Fruit fly (Drosophila melanogaster) whole organism, embryonic: ENCODE results near the gene bsk.

Experiments used
- Aef1 ChIP-seq: fragments of 200-800 bp; sonication (Bioruptor generic); IDR thresholded peaks from 3 replicates; pipeline ENCODE4 v1.3.6; 2022; ENCODE audit warnings: missing biosample characterization, missing genetic modification characterization
- Asciz ChIP-seq: fragments of 200-800 bp; sonication (Bioruptor generic); optimal IDR thresholded peaks from 2 replicates; lab custom pipeline; 2017; ENCODE audit warnings: missing biosample characterization, mild to moderate bottlenecking, missing genetic modification characterization, missing genetic modification reagents
- Atf-2 ChIP-seq: fragments of 200-800 bp; sonication (Bioruptor generic); optimal IDR thresholded peaks from 2 replicates; lab custom pipeline; 2016; ENCODE audit warnings: missing biosample characterization, missing genetic modification characterization
- BEAF-32 ChIP-seq: fragments of 200-800 bp; sonication (Bioruptor generic); optimal IDR thresholded peaks from 3 replicates; lab custom pipeline; 2017; ENCODE audit warnings: missing biosample characterization, missing genetic modification characterization, mild to moderate bottlenecking, moderate library complexity, missing genetic modification reagents
- C15 ChIP-seq: fragments of 200-800 bp; sonication (Bioruptor generic); IDR thresholded peaks from 3 replicates; pipeline ENCODE4 v1.3.6; 2022; ENCODE audit warnings: missing biosample characterization, missing genetic modification characterization
- CG10267 ChIP-seq: fragments of 200-800 bp; sonication (Bioruptor generic); optimal IDR thresholded peaks from 2 replicates; lab custom pipeline; 2018; ENCODE audit warnings: missing biosample characterization, mild to moderate bottlenecking, missing genetic modification characterization, moderate library complexity
- CG10431 ChIP-seq: fragments of 200-800 bp; sonication (Bioruptor generic); optimal IDR thresholded peaks from 3 replicates; lab custom pipeline; 2018; ENCODE audit warnings: missing biosample characterization, mild to moderate bottlenecking, missing genetic modification characterization
- CG10959 ChIP-seq: fragments of 200-800 bp; sonication (Bioruptor generic); IDR thresholded peaks from 2 replicates; pipeline ENCODE4 v1.3.6; 2022; ENCODE audit warnings: missing biosample characterization, missing genetic modification characterization
- CG11085 ChIP-seq: fragments of 200-800 bp; sonication (Bioruptor generic); IDR thresholded peaks from 2 replicates; pipeline ENCODE4 v1.3.6; 2022; ENCODE audit warnings: missing biosample characterization, missing genetic modification characterization
- CG11456 ChIP-seq: fragments of 200-800 bp; sonication (Bioruptor generic); IDR thresholded peaks from 3 replicates; pipeline ENCODE4 v1.3.6; 2022; ENCODE audit warnings: missing biosample characterization, missing genetic modification characterization
- CG12659 ChIP-seq: fragments of 200-800 bp; sonication (Bioruptor generic); optimal IDR thresholded peaks from 3 replicates; lab custom pipeline; 2017; ENCODE audit warnings: mild to moderate bottlenecking, missing biosample characterization, missing genetic modification reagents, missing genetic modification characterization
- CG1602 ChIP-seq: fragments of 200-800 bp; sonication (Bioruptor generic); optimal IDR thresholded peaks from 3 replicates; lab custom pipeline; 2016; ENCODE audit warnings: missing biosample characterization, missing genetic modification characterization
- CG16813 ChIP-seq: fragments of 200-800 bp; sonication (Bioruptor generic); IDR thresholded peaks from 3 replicates; pipeline ENCODE4 v1.3.6; 2022; ENCODE audit warnings: missing biosample characterization, missing genetic modification characterization; ENCODE audit not compliant: partially characterized antibody
- CG17802 ChIP-seq: fragments of 200-800 bp; sonication (Bioruptor generic); optimal IDR thresholded peaks from 2 replicates; lab custom pipeline; 2018; ENCODE audit warnings: missing biosample characterization, mild to moderate bottlenecking, missing genetic modification characterization, moderate library complexity
- CG18262 ChIP-seq: fragments of 200-800 bp; optimal IDR thresholded peaks from 3 replicates; lab custom pipeline; 2019; ENCODE audit warnings: missing biosample characterization, mild to moderate bottlenecking, missing genetic modification characterization, moderate library complexity
- CG2120 ChIP-seq: fragments of 200-800 bp; sonication (Bioruptor generic); optimal IDR thresholded peaks from 3 replicates; lab custom pipeline; 2016; ENCODE audit warnings: missing biosample characterization, missing genetic modification characterization
- CG2129 ChIP-seq: fragments of 200-800 bp; sonication (Bioruptor generic); IDR thresholded peaks from 2 replicates; pipeline ENCODE4 v1.3.6; 2022; ENCODE audit warnings: missing biosample characterization, missing genetic modification characterization; ENCODE audit not compliant: partially characterized antibody
- CG32767 ChIP-seq: fragments of 200-800 bp; sonication (Bioruptor generic); IDR thresholded peaks from 2 replicates; pipeline ENCODE4 v1.3.6; 2022; ENCODE audit warnings: missing biosample characterization, missing genetic modification characterization
- CG6654 ChIP-seq: fragments of 200-800 bp; sonication (Bioruptor generic); optimal IDR thresholded peaks from 2 replicates; lab custom pipeline; 2017; ENCODE audit warnings: missing biosample characterization, mild to moderate bottlenecking, missing genetic modification characterization
- CG6791 ChIP-seq: fragments of 200-800 bp; sonication (Bioruptor generic); IDR thresholded peaks from 3 replicates; pipeline ENCODE4 v1.3.6; 2022; ENCODE audit warnings: missing biosample characterization, missing genetic modification characterization; ENCODE audit not compliant: partially characterized antibody
- CG7786 ChIP-seq: fragments of 200-800 bp; sonication (Bioruptor generic); optimal IDR thresholded peaks from 2 replicates; lab custom pipeline; 2016; ENCODE audit warnings: missing biosample characterization, missing genetic modification characterization
- CG7839 ChIP-seq: fragments of 200-800 bp; sonication (Bioruptor generic); optimal IDR thresholded peaks from 3 replicates; lab custom pipeline; 2018; ENCODE audit warnings: missing biosample characterization, mild to moderate bottlenecking, missing genetic modification characterization, moderate library complexity
- CG7963 ChIP-seq: fragments of 200-800 bp; sonication (Bioruptor generic); IDR thresholded peaks from 3 replicates; pipeline ENCODE4 v1.3.6; 2022; ENCODE audit warnings: missing biosample characterization, missing genetic modification characterization; ENCODE audit not compliant: partially characterized antibody
- CTCF ChIP-seq: fragments of 200-800 bp; sonication (Bioruptor generic); optimal IDR thresholded peaks from 2 replicates; lab custom pipeline; 2017; ENCODE audit warnings: missing biosample characterization, mild to moderate bottlenecking, missing genetic modification characterization, moderate library complexity
- E2f1 ChIP-seq: fragments of 200-800 bp; sonication (Bioruptor generic); IDR thresholded peaks from 2 replicates; pipeline ENCODE4 v1.3.6; 2022; ENCODE audit warnings: missing biosample characterization, missing genetic modification characterization
- Eip74EF ChIP-seq, 2 experiments: fragments of 200-800 bp in 1 of 2; fragments of >200 bp in 1 of 2; sonication (Bioruptor generic) in 1 of 2; optimal IDR thresholded peaks; 2 replicates each; lab custom pipeline; 2017 to 2019; ENCODE audit warnings: missing biosample characterization in 2 of 2, missing genetic modification characterization in 2 of 2, mild to moderate bottlenecking in 1 of 2, moderate library complexity in 1 of 2
- Elba2 ChIP-seq: fragments of 200-800 bp; sonication (Bioruptor generic); optimal IDR thresholded peaks from 3 replicates; lab custom pipeline; 2016; ENCODE audit warnings: missing biosample characterization, missing genetic modification characterization
- Fer1 ChIP-seq: fragments of 200-800 bp; sonication (Bioruptor generic); optimal IDR thresholded peaks from 2 replicates; lab custom pipeline; 2017; ENCODE audit warnings: missing biosample characterization, mild to moderate bottlenecking, missing genetic modification characterization
- Fer3 ChIP-seq: fragments of 200-800 bp; sonication (Bioruptor generic); optimal IDR thresholded peaks from 2 replicates; lab custom pipeline; 2018; ENCODE audit warnings: missing biosample characterization, mild to moderate bottlenecking, missing genetic modification characterization, moderate library complexity
- GATAe ChIP-seq: fragments of 200-800 bp; sonication (Bioruptor generic); conservative IDR thresholded peaks from 2 replicates; pipeline ENCODE4 v1.3.6; 2022; ENCODE audit warnings: missing biosample characterization, missing genetic modification characterization
- H2.0 ChIP-seq: fragments of 200-800 bp; sonication (Bioruptor generic); IDR thresholded peaks from 2 replicates; pipeline ENCODE4 v1.3.6; 2022; ENCODE audit warnings: missing biosample characterization, missing genetic modification characterization
- MTF-1 ChIP-seq: fragments of 200-800 bp; sonication (Bioruptor generic); optimal IDR thresholded peaks from 2 replicates; lab custom pipeline; 2018; ENCODE audit warnings: missing biosample characterization, mild to moderate bottlenecking, missing genetic modification characterization, borderline replicate concordance
- Nf-YA ChIP-seq: fragments of 200-800 bp; sonication (Bioruptor generic); IDR thresholded peaks from 2 replicates; pipeline ENCODE4 v1.3.6; 2022; ENCODE audit warnings: missing biosample characterization, missing genetic modification characterization
- Poxn ChIP-seq: fragments of 200-800 bp; sonication (Bioruptor generic); IDR thresholded peaks from 2 replicates; pipeline ENCODE4 v1.3.6; 2022; ENCODE audit warnings: missing biosample characterization, missing genetic modification characterization
- Xbp1 ChIP-seq: fragments of 200-800 bp; sonication (Bioruptor generic); optimal IDR thresholded peaks from 3 replicates; lab custom pipeline; 2016; ENCODE audit warnings: missing biosample characterization, mild to moderate bottlenecking, missing genetic modification characterization
- ab ChIP-seq: fragments of 200-800 bp; sonication (Bioruptor generic); optimal IDR thresholded peaks from 2 replicates; lab custom pipeline; 2016; ENCODE audit warnings: missing biosample characterization, missing genetic modification characterization
- ash1 ChIP-seq: fragments of 200-800 bp; sonication (Bioruptor generic); optimal IDR thresholded peaks from 2 replicates; lab custom pipeline; 2018; ENCODE audit warnings: missing biosample characterization, mild to moderate bottlenecking, missing genetic modification characterization
- bigmax ChIP-seq: fragments of 200-800 bp; sonication (Bioruptor generic); optimal IDR thresholded peaks from 2 replicates; lab custom pipeline; 2018; ENCODE audit warnings: missing biosample characterization, mild to moderate bottlenecking, missing genetic modification characterization
- ci ChIP-seq: fragments of 200-800 bp; sonication (Bioruptor generic); IDR thresholded peaks from 3 replicates; pipeline ENCODE4 v1.3.6; 2022; ENCODE audit warnings: missing biosample characterization, missing genetic modification characterization
- dan ChIP-seq: fragments of 200-800 bp; sonication (Bioruptor generic); IDR thresholded peaks from 2 replicates; pipeline ENCODE4 v1.3.6; 2022; ENCODE audit warnings: missing biosample characterization, missing genetic modification characterization
- fd64A ChIP-seq: fragments of 200-800 bp; sonication (Bioruptor generic); optimal IDR thresholded peaks from 3 replicates; lab custom pipeline; 2018; ENCODE audit warnings: missing biosample characterization, mild to moderate bottlenecking, missing genetic modification characterization
- fd96Cb ChIP-seq: fragments of 200-800 bp; sonication (Bioruptor generic); optimal IDR thresholded peaks from 2 replicates; lab custom pipeline; 2018; ENCODE audit warnings: missing biosample characterization, mild to moderate bottlenecking, missing genetic modification characterization, moderate library complexity
- jigr1 ChIP-seq: fragments of 200-800 bp; sonication (Bioruptor generic); IDR thresholded peaks from 3 replicates; pipeline ENCODE4 v1.3.6; 2022; ENCODE audit warnings: missing biosample characterization, missing genetic modification characterization
- ken ChIP-seq: fragments of 200-800 bp; sonication (Bioruptor generic); IDR thresholded peaks from 3 replicates; pipeline ENCODE4 v1.3.6; 2022; ENCODE audit warnings: missing biosample characterization, missing genetic modification characterization
- klu ChIP-seq: fragments of 200-800 bp; sonication (Bioruptor generic); IDR thresholded peaks from 2 replicates; pipeline ENCODE4 v1.3.6; 2022; ENCODE audit warnings: missing biosample characterization, missing genetic modification characterization
- nom ChIP-seq: fragments of 200-800 bp; sonication (Bioruptor generic); optimal IDR thresholded peaks from 2 replicates; lab custom pipeline; 2017; ENCODE audit warnings: missing biosample characterization, missing genetic modification characterization, mild to moderate bottlenecking, moderate library complexity, missing genetic modification reagents
- otp ChIP-seq: fragments of 200-800 bp; sonication (Bioruptor generic); IDR thresholded peaks from 3 replicates; pipeline ENCODE4, ENCODE4 v1.3.6; 2022; ENCODE audit warnings: missing biosample characterization, missing genetic modification characterization
- sisA ChIP-seq: fragments of 200-800 bp; sonication (Bioruptor generic); IDR thresholded peaks from 2 replicates; pipeline ENCODE4 v1.3.6; 2022; ENCODE audit warnings: missing biosample characterization, missing genetic modification characterization
- ssp ChIP-seq: fragments of 200-800 bp; sonication (Bioruptor generic); IDR thresholded peaks from 2 replicates; pipeline ENCODE4 v1.3.6; 2022; ENCODE audit warnings: missing biosample characterization, missing genetic modification characterization
- stwl ChIP-seq: fragments of 200-800 bp; sonication (Bioruptor generic); optimal IDR thresholded peaks from 3 replicates; lab custom pipeline; 2018; ENCODE audit warnings: missing biosample characterization, mild to moderate bottlenecking, missing genetic modification characterization, moderate library complexity
- wek ChIP-seq: fragments of 200-800 bp; sonication (Bioruptor generic); optimal IDR thresholded peaks from 3 replicates; lab custom pipeline; 2018; ENCODE audit warnings: missing biosample characterization, mild to moderate bottlenecking, missing genetic modification characterization, moderate library complexity

bsk gene

DNA sequence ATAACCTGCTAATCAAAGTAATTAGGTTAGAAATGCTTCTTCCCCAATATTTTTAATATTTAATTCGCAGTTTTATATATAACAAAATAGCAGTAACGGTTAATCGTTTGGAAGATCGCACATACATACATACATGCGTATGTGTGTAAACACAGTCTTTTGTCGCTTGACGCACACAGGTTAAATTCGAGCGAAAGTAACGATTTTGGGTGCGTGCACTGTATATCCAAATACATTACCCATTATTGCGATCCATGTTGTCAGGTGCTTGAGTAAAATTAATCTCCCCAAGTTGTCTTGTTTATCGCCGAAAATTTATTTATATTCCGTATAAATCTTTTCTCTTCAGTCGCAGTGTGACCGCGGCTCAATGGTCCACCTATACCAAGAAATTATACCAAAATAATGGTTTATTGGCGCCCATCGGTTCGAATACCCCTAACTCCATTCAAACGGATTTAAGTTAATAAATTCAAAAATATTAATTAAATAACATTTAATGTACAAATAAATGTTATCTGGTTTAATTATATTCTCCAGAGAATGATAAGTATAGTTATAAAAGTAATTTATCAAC is 46.3 kb downstream of the bsk start, which contains the start of gene CG34159 (continued):
- TF ChIP-seq CG10431 (no peak), sisA (GFP tag; lab: Robert Waterston, UW) (no peak), dan (GFP tag; lab: Robert Waterston, UW) (no peak), CG7963 (GFP tag; lab: Robert Waterston, UW) (no peak), CG11456 (GFP tag; lab: Robert Waterston, UW) (no peak), klu (GFP tag; lab: Robert Waterston, UW) (no peak), BEAF-32 (GFP tag; lab: Kevin White, UChicago) (peak; percentile 9), stwl (tag; lab: Kevin White, UChicago) (peak; percentile 40), ab (GFP tag; lab: Kevin White, UChicago) (no peak), nom (GFP tag; lab: Kevin White, UChicago) (no peak), CG10959 (no peak), ken (GFP tag; lab: Robert Waterston, UW) (no peak), Xbp1 (GFP tag; lab: Kevin White, UChicago) (no peak), CG12659 (GFP tag; lab: Kevin White, UChicago) (peak; percentile 62), otp (GFP tag; lab: Robert Waterston, UW) (no peak), CG7839 (tag; lab: Kevin White, UChicago) (no peak), CG11085 (GFP tag; lab: Robert Waterston, UW) (no peak), CG32767 (GFP tag; lab: Robert Waterston, UW) (no peak), H2.0 (GFP tag; lab: Robert Waterston, UW) (no peak), CG6791 (GFP tag; lab: Robert Waterston, UW) (no peak), ash1 (no peak), fd64A (GFP tag; lab: Kevin White, UChicago) (no peak), Poxn (GFP tag; lab: Robert Waterston, UW) (no peak), ci (GFP tag; lab: Robert Waterston, UW) (no peak), CG2129 (GFP tag; lab: Robert Waterston, UW) (no peak), GATAe (GFP tag; lab: Robert Waterston, UW) (no peak), Asciz (GFP tag; lab: Kevin White, UChicago) (no peak), Nf-YA (GFP tag; lab: Robert Waterston, UW) (no peak), jigr1 (GFP tag; lab: Robert Waterston, UW) (no peak), E2f1 (GFP tag; lab: Robert Waterston, UW) (no peak), CTCF (GFP tag; lab: Kevin White, UChicago) (no peak), CG7786 (no peak), CG6654 (GFP tag; lab: Kevin White, UChicago) (no peak), C15 (GFP tag; lab: Robert Waterston, UW) (no peak), Fer1 (GFP tag; lab: Kevin White, UChicago) (peak; percentile 38), MTF-1 (no peak), Fer3 (tag; lab: Kevin White, UChicago) (no peak), Aef1 (GFP tag; lab: Robert Waterston, UW) (no peak), Atf-2 (GFP tag; lab: Kevin White, UChicago) (no peak), CG16813 (no peak), bigmax (GFP tag; lab: Kevin White, UChicago) (peak; percentile 41), CG17802 (tag; lab: Kevin White, UChicago) (peak; percentile 51), Eip74EF (GFP tag; optimal IDR thresholded peaks at IDR 0.05; lab: Kevin White, UChicago) (no peak), ssp (GFP tag; lab: Robert Waterston, UW) (no peak), CG1602 (GFP tag; lab: Kevin White, UChicago) (no peak), CG10267 (peak; percentile 12), CG2120 (GFP tag; lab: Kevin White, UChicago) (no peak), wek (GFP tag; lab: Kevin White, UChicago) (peak; percentile 95), CG18262 (tag; lab: Kevin White, UChicago) (no peak), Elba2 (GFP tag; lab: Kevin White, UChicago) (no peak), fd96Cb (tag; lab: Kevin White, UChicago) (no peak)
